Fruit fly (Drosophila melanogaster) whole organism, adult: ENCODE results near the gene CG7409.
A peak's percentile ranks its signal among the peaks of the same experiment; 100 is the strongest.

Source experiments
- CG12768 ChIP-seq: fragments of 200-800 bp; sonication (Bioruptor generic); optimal IDR thresholded peaks from 2 replicates; lab custom pipeline; 2017; ENCODE audit warnings: missing biosample characterization, missing genetic modification characterization, mild to moderate bottlenecking, moderate library complexity, missing genetic modification reagents
- Clk ChIP-seq: fragments of 200-800 bp; sonication (Bioruptor generic); optimal IDR thresholded peaks from 2 replicates; lab custom pipeline; 2017; ENCODE audit warnings: missing biosample characterization, missing genetic modification characterization
- Hr96 ChIP-seq: fragments of 200-800 bp; sonication (Bioruptor generic); optimal IDR thresholded peaks from 2 replicates; lab custom pipeline; 2016; ENCODE audit warnings: missing biosample characterization, missing genetic modification characterization
- kay ChIP-seq: fragments of 200-800 bp; sonication (Bioruptor generic); peaks from one replicate; lab custom pipeline; 2016; ENCODE audit warnings: missing biosample characterization, missing genetic modification characterization, borderline replicate concordance
- tj ChIP-seq: fragments of 200-800 bp; sonication (Bioruptor generic); optimal IDR thresholded peaks from 3 replicates; lab custom pipeline; 2017; ENCODE audit warnings: missing biosample characterization, mild to moderate bottlenecking, missing genetic modification characterization, moderate library complexity
- toe ChIP-seq: fragments of 200-800 bp; sonication (Bioruptor generic); optimal IDR thresholded peaks from 2 replicates; lab custom pipeline; 2016; ENCODE audit warnings: missing biosample characterization, missing genetic modification characterization

DNA sequence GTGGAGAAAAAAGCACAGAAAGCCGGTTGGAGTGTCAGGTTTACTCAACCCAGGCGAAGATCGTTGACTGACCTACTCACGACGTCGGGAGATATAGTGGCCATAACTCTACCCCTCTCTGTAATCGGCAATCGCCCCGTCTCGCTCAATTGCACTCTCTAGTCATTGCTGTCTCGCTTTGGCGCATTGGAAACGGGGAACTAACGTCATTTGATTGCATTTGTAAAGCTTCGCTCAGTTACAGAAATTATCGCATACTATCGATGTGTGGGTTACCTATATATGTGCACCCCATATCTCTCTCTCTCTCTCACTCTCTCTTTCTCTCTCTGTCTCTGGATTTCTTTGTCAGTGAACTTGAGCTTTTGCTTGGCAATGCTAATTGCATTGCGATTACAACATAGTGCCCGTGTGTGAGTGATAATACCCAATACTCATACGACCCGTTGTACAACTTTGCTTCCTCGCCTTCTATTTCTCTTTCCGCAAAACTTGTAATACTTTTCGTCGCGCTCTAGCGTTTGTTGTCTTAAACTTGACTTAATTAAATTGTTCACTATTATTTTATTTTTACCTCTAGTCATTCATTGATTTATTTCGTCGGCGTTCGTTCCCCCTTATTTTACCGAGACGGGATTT, 18.1 kb downstream of the CG7409 start:
- TF ChIP-seq CG12768 (peak; percentile 65), kay (GFP tag; lab: Kevin White, UChicago) (peak; percentile 88), Hr96 (GFP tag; lab: Kevin White, UChicago) (no peak), Clk (GFP tag; lab: Kevin White, UChicago) (peak; percentile 70), toe (GFP tag; lab: Kevin White, UChicago) (no peak), tj (GFP tag; lab: Kevin White, UChicago) (peak; percentile 71)
